Worm (Caenorhabditis elegans) whole organism, mixed stage, embryonic: Measurements from ENCODE around the gene Y105C5A.24.

Experiments
- ces-1 ChIP-seq: fragments of 150-350 bp; optimal IDR thresholded peaks from 2 replicates; lab custom pipeline; 2014; ENCODE audit warnings: missing biosample characterization, missing genetic modification reagents, missing genetic modification characterization
- nhr-12 ChIP-seq: fragments of 150-350 bp; optimal IDR thresholded peaks from 2 replicates; lab custom pipeline; 2014; ENCODE audit warnings: missing biosample characterization, missing genetic modification characterization
- unc-62 ChIP-seq: fragments of 150-350 bp; optimal IDR thresholded peaks from 2 replicates; lab custom pipeline; 2014; ENCODE audit warnings: missing biosample characterization, missing genetic modification reagents, missing genetic modification characterization

ce11 chrIV:15847096-15847495 is 2.6 kb upstream of the Y105C5A.24 start, which contains the start of gene Y105C5A.1269:
- TF ChIP-seq nhr-12 (tag; lab: Kevin White, UChicago) (no peak), ces-1 (GFP tag; lab: Kevin White, UChicago) (no peak), unc-62 (GFP tag; lab: Kevin White, UChicago) (no peak)
